Fruit fly (Drosophila melanogaster) Kc167 (cell line): Measurements from ENCODE around the gene Usp47.

ENCODE experiments used
- Myc ChIP-seq: fragments of >200 bp; optimal IDR thresholded peaks from 2 replicates; lab custom pipeline; 2017; ENCODE audit warnings: missing external identifiers
- Sin3A ChIP-seq: fragments of >200 bp; optimal IDR thresholded peaks from 2 replicates; lab custom pipeline; 2018; ENCODE audit warnings: missing external identifiers

DNA sequence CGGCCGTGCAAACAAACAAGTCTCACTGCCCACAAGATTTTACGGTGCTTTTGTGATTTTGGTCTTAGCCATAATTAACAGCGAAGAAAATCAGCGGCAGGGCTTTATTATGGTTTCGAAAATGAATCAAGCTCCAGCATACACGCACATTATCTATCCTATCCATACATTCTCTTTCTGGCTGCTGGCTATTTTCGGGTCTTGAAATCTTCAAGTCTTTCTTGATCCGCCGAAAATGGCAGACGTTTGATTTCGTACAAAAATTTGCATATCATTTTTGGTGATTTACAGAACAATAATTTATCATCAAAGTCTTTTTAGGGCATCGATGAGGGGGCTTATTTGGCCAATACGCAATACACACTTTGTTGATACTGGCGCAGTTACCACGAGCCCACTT is 36.0 kb downstream of the Usp47 start:
- TF ChIP-seq Myc, result no peak
- TF ChIP-seq Sin3A (lab: Kevin White, UChicago), result no peak
